Worm (Caenorhabditis elegans) whole organism, young adult: ENCODE data around the gene C28H8.2.

Source experiments
- F37B4.10 ChIP-seq: fragments of 200-800 bp; sonication (Bioruptor generic); IDR thresholded peaks from 2 replicates; pipeline ENCODE4 v1.3.6; 2022; ENCODE audit warnings: missing genetic modification characterization, missing compliant biosample characterization
- F49E8.2 ChIP-seq: sonication (generic microtip); optimal IDR thresholded peaks from 3 replicates; lab custom pipeline; 2017; ENCODE audit warnings: missing genetic modification characterization, mild to moderate bottlenecking, missing compliant biosample characterization, antibody characterized with exemption, moderate library complexity; ENCODE audit not compliant: insufficient read depth
- attf-3 ChIP-seq: fragments of 200-800 bp; sonication (Bioruptor generic); conservative IDR thresholded peaks from 2 replicates; pipeline ENCODE4 v1.3.6; 2022; ENCODE audit warnings: missing genetic modification reagents, missing genetic modification characterization, missing compliant biosample characterization
- mcd-1 ChIP-seq: fragments of 200-800 bp; sonication (Bioruptor generic); IDR thresholded peaks from 2 replicates; pipeline ENCODE4 v1.3.6; 2022; ENCODE audit warnings: missing genetic modification reagents, missing genetic modification characterization, missing compliant biosample characterization
- snpc-4 ChIP-seq, 5 experiments: fragments of 150-350 bp in 1 of 5; sonication (generic microtip) in 4 of 5; optimal IDR thresholded peaks; 2 replicates each; lab custom pipeline; 2014 to 2018; ENCODE audit warnings: missing genetic modification characterization in 5 of 5, missing biosample characterization in 3 of 5, antibody characterized with exemption in 2 of 5, mild to moderate bottlenecking in 2 of 5, missing compliant biosample characterization in 2 of 5, missing genotype in 2 of 5, moderate library complexity in 2 of 5, missing genetic modification reagents in 1 of 5
- unc-130 ChIP-seq: sonication (generic microtip); optimal IDR thresholded peaks from 2 replicates; lab custom pipeline; 2016; ENCODE audit warnings: missing genetic modification reagents, missing genetic modification characterization, missing compliant biosample characterization
- ztf-26 ChIP-seq: sonication (generic microtip); optimal IDR thresholded peaks from 2 replicates; lab custom pipeline; 2017; ENCODE audit warnings: missing genetic modification characterization, missing compliant biosample characterization

DNA sequence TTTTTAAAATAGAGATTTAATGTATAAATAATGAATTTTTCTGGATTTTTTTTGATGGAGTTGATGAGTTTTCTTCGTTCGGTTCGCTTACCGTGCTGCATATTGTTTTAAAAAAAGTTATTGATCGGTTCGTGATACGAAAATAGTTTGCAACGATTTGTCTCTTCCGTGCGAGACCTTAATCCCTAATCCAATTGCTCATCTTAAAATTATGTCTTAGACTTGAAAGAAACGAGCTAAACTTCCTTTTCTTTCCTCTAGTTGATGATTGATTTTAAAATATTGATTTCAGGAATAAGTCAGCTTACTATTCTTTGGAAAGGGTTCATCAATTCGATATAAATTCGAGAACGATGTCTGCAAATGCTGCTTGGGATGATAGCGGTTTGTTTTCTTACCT lies 11.7 kb upstream of the C28H8.2 start, which contains the start of gene C28H8.3:
- TF ChIP-seq unc-130 (GFP tag; lab: Kevin White, UChicago) (no peak), snpc-4 (GFP tag; optimal IDR thresholded peaks at IDR 0.05; lab: Kevin White, UChicago) (no peak), snpc-4 (tag; optimal IDR thresholded peaks at IDR 0.05; lab: Kevin White, UChicago) (no peak), ztf-26 (tag; lab: Kevin White, UChicago) (no peak), attf-3 (no peak), F37B4.10 (GFP tag; lab: Robert Waterston, UW) (no peak), mcd-1 (no peak), F49E8.2 (no peak)
